Worm (Caenorhabditis elegans) whole organism, L4 larva: Measurements from ENCODE around the gene ethe-1.

Source experiments
- D1046.2 ChIP-seq: fragments of 200-800 bp; sonication (Bioruptor generic); IDR thresholded peaks from 2 replicates; pipeline ENCODE4 v1.3.6; 2022; ENCODE audit warnings: missing genetic modification characterization, missing compliant biosample characterization
- F10B5.3 ChIP-seq: sonication (generic microtip); optimal IDR thresholded peaks from 2 replicates; lab custom pipeline; 2016; ENCODE audit warnings: mild to moderate bottlenecking, missing genetic modification characterization, missing compliant biosample characterization
- F37D6.2 ChIP-seq: sonication (generic microtip); optimal IDR thresholded peaks from 2 replicates; lab custom pipeline; 2016; ENCODE audit warnings: mild to moderate bottlenecking, missing genetic modification characterization, missing compliant biosample characterization
- R02D3.7 ChIP-seq: fragments of 150-350 bp; sonication (generic microtip); optimal IDR thresholded peaks from 3 replicates; lab custom pipeline; 2014; ENCODE audit warnings: missing biosample characterization, missing genetic modification characterization
- T20F7.1 ChIP-seq: fragments of 200-800 bp; sonication (Bioruptor generic); optimal IDR thresholded peaks from 2 replicates; lab custom pipeline; 2018; ENCODE audit warnings: mild to moderate bottlenecking, missing genetic modification characterization, missing compliant biosample characterization
- T26A8.4 ChIP-seq: fragments of 200-800 bp; sonication (Bioruptor generic); IDR thresholded peaks from 2 replicates; pipeline ENCODE4 v1.3.6; 2022; ENCODE audit warnings: missing genetic modification characterization, missing compliant biosample characterization
- Y48G9A.11 ChIP-seq: fragments of 200-800 bp; sonication (Bioruptor generic); IDR thresholded peaks from 2 replicates; pipeline ENCODE4 v1.3.6; 2022; ENCODE audit warnings: missing genetic modification reagents, missing genetic modification characterization, missing compliant biosample characterization
- aha-1 ChIP-seq: fragments of 150-350 bp; peaks from one replicate; lab custom pipeline; 2014; ENCODE audit warnings: missing biosample characterization, missing genetic modification characterization
- aly-2 ChIP-seq: sonication (generic microtip); optimal IDR thresholded peaks from 2 replicates; lab custom pipeline; 2018; ENCODE audit warnings: missing biosample characterization, missing genetic modification characterization
- ama-1 ChIP-seq: fragments of 150-350 bp; optimal IDR thresholded peaks from 2 replicates; lab custom pipeline; 2014; ENCODE audit warnings: inconsistent platforms, mixed read lengths
- attf-4 ChIP-seq: sonication (generic microtip); optimal IDR thresholded peaks from 3 replicates; lab custom pipeline; 2017; ENCODE audit warnings: missing biosample characterization, missing genetic modification characterization
- daf-16 ChIP-seq, 3 experiments: sonication (generic microtip); optimal IDR thresholded peaks; 2 replicates each; lab custom pipeline; 2016 to 2017; ENCODE audit warnings: missing genetic modification characterization in 3 of 3, missing genetic modification reagents in 3 of 3, mild to moderate bottlenecking in 2 of 3, missing compliant biosample characterization in 2 of 3, missing biosample characterization in 1 of 3, moderate library complexity in 1 of 3
- dmd-6 ChIP-seq: fragments of 200-800 bp; sonication (Bioruptor generic); IDR thresholded peaks from 2 replicates; pipeline ENCODE4 v1.3.6; 2022; ENCODE audit warnings: missing genetic modification reagents, missing genetic modification characterization, missing compliant biosample characterization
- dpl-1 ChIP-seq: fragments of 150-350 bp; optimal IDR thresholded peaks from 2 replicates; lab custom pipeline; 2014; ENCODE audit warnings: missing biosample characterization, missing genetic modification reagents, missing genetic modification characterization
- dve-1 ChIP-seq: sonication (generic microtip); optimal IDR thresholded peaks from 2 replicates; lab custom pipeline; 2017; ENCODE audit warnings: antibody characterized with exemption, mild to moderate bottlenecking, missing genetic modification characterization, missing compliant biosample characterization; ENCODE audit not compliant: insufficient read depth
- egl-27 ChIP-seq: sonication (generic microtip); optimal IDR thresholded peaks from 3 replicates; lab custom pipeline; 2017; ENCODE audit warnings: missing biosample characterization, missing genetic modification reagents, missing genetic modification characterization
- egl-43 ChIP-seq: fragments of 200-800 bp; sonication (Bioruptor generic); IDR thresholded peaks from 2 replicates; pipeline ENCODE4 v1.3.6; 2022; ENCODE audit warnings: missing genetic modification reagents, missing genetic modification characterization, missing compliant biosample characterization
- fkh-10 ChIP-seq: fragments of 150-350 bp; optimal IDR thresholded peaks from 2 replicates; lab custom pipeline; 2014; ENCODE audit warnings: missing biosample characterization, missing genetic modification reagents, missing genetic modification characterization
- gei-8 ChIP-seq: fragments of 200-800 bp; sonication (Bioruptor generic); optimal IDR thresholded peaks from 2 replicates; lab custom pipeline; 2018; ENCODE audit warnings: mild to moderate bottlenecking, missing genetic modification characterization, missing compliant biosample characterization
- hlh-11 ChIP-seq: fragments of 200-800 bp; sonication (Bioruptor generic); optimal IDR thresholded peaks from 2 replicates; lab custom pipeline; 2018; ENCODE audit warnings: mild to moderate bottlenecking, missing genetic modification characterization, missing compliant biosample characterization
- hlh-30 ChIP-seq: sonication (generic microtip); optimal IDR thresholded peaks from 2 replicates; lab custom pipeline; 2017; ENCODE audit warnings: antibody characterized with exemption, mild to moderate bottlenecking, missing genetic modification characterization, missing compliant biosample characterization; ENCODE audit not compliant: insufficient read depth
- hmg-1.1 ChIP-seq: fragments of 200-800 bp; sonication (Bioruptor generic); IDR thresholded peaks from 2 replicates; pipeline ENCODE4 v1.3.6; 2022; ENCODE audit warnings: missing genetic modification reagents, missing genetic modification characterization, missing compliant biosample characterization
- jun-1 ChIP-seq: fragments of 150-350 bp; optimal IDR thresholded peaks from 2 replicates; lab custom pipeline; 2014; ENCODE audit warnings: missing biosample characterization, missing genetic modification reagents, missing genetic modification characterization
- lim-7 ChIP-seq: fragments of 200-800 bp; sonication (Bioruptor generic); IDR thresholded peaks from 2 replicates; pipeline ENCODE4 v1.3.6; 2022; ENCODE audit warnings: missing genetic modification characterization, missing compliant biosample characterization
- lin-29 ChIP-seq: fragments of 200-800 bp; sonication (Bioruptor generic); IDR thresholded peaks from 2 replicates; pipeline ENCODE4 v1.3.6; 2022; ENCODE audit warnings: missing genetic modification reagents, missing genetic modification characterization, missing compliant biosample characterization
- lin-38 ChIP-seq: fragments of 200-800 bp; sonication (Bioruptor generic); IDR thresholded peaks from 2 replicates; pipeline ENCODE4 v1.3.6; 2022; ENCODE audit warnings: missing genetic modification reagents, missing genetic modification characterization, missing compliant biosample characterization
- lsy-2 ChIP-seq, 2 experiments: fragments of 150-350 bp in 1 of 2; sonication (generic microtip) in 1 of 2; optimal IDR thresholded peaks; 2 replicates each; lab custom pipeline; 2014 to 2017; ENCODE audit warnings: missing biosample characterization in 2 of 2, missing genetic modification characterization in 2 of 2
- mdl-1 ChIP-seq, 2 experiments: fragments of 150-350 bp in 1 of 2; sonication (generic microtip) in 1 of 2; optimal IDR thresholded peaks; 2 replicates each; lab custom pipeline; 2014 to 2017; ENCODE audit warnings: missing biosample characterization in 2 of 2, missing genetic modification characterization in 2 of 2
- mdt-29 ChIP-seq: fragments of 200-800 bp; sonication (Bioruptor generic); IDR thresholded peaks from 2 replicates; pipeline ENCODE4 v1.3.6; 2022; ENCODE audit warnings: missing genetic modification reagents, missing genetic modification characterization, missing compliant biosample characterization
- mep-1 ChIP-seq: fragments of 150-350 bp; sonication (generic microtip); optimal IDR thresholded peaks from 3 replicates; lab custom pipeline; 2014; ENCODE audit warnings: missing biosample characterization, missing genetic modification characterization
- mxl-2 ChIP-seq: fragments of 200-800 bp; sonication (Bioruptor generic); conservative IDR thresholded peaks from 2 replicates; pipeline ENCODE4 v1.3.6; 2022; ENCODE audit warnings: missing genetic modification reagents, missing genetic modification characterization, missing compliant biosample characterization
- mxl-3 ChIP-seq: fragments of 200-800 bp; sonication (Bioruptor generic); optimal IDR thresholded peaks from 2 replicates; lab custom pipeline; 2018; ENCODE audit warnings: mild to moderate bottlenecking, missing genetic modification characterization, missing compliant biosample characterization
- nhr-102 ChIP-seq: sonication (generic microtip); optimal IDR thresholded peaks from 2 replicates; lab custom pipeline; 2016; ENCODE audit warnings: mild to moderate bottlenecking, missing genetic modification characterization, moderate library complexity, missing compliant biosample characterization
- nhr-25 ChIP-seq: sonication (generic microtip); optimal IDR thresholded peaks from 2 replicates; lab custom pipeline; 2017; ENCODE audit warnings: missing genetic modification characterization, mild to moderate bottlenecking, missing compliant biosample characterization, antibody characterized with exemption, moderate library complexity, borderline replicate concordance; ENCODE audit not compliant: insufficient read depth
- nhr-28 ChIP-seq: fragments of 150-350 bp; optimal IDR thresholded peaks from 2 replicates; lab custom pipeline; 2014; ENCODE audit warnings: missing biosample characterization, missing genetic modification characterization
- nhr-48 ChIP-seq: sonication (generic microtip); optimal IDR thresholded peaks from 2 replicates; lab custom pipeline; 2016; ENCODE audit warnings: mild to moderate bottlenecking, missing genetic modification characterization, missing compliant biosample characterization
- nhr-6 ChIP-seq: fragments of 150-350 bp; optimal IDR thresholded peaks from 2 replicates; lab custom pipeline; 2014; ENCODE audit warnings: missing biosample characterization, missing genetic modification characterization
- nhr-77 ChIP-seq: fragments of 150-350 bp; optimal IDR thresholded peaks from 2 replicates; lab custom pipeline; 2014; ENCODE audit warnings: missing biosample characterization, missing genetic modification characterization
- php-3 ChIP-seq: fragments of 200-800 bp; sonication (Bioruptor generic); IDR thresholded peaks from 2 replicates; pipeline ENCODE4 v1.3.6; 2022; ENCODE audit warnings: missing genetic modification reagents, missing genetic modification characterization, missing compliant biosample characterization
- pqm-1 ChIP-seq: sonication (generic microtip); optimal IDR thresholded peaks from 2 replicates; lab custom pipeline; 2017; ENCODE audit warnings: missing biosample characterization, missing genetic modification characterization
- saeg-2 ChIP-seq: fragments of 200-800 bp; sonication (Bioruptor generic); IDR thresholded peaks from 2 replicates; pipeline ENCODE4 v1.3.6; 2022; ENCODE audit warnings: missing genetic modification reagents, missing genetic modification characterization, missing compliant biosample characterization
- spr-3 ChIP-seq: fragments of 200-800 bp; sonication (Bioruptor generic); optimal IDR thresholded peaks from 2 replicates; lab custom pipeline; 2018; ENCODE audit warnings: mild to moderate bottlenecking, missing genetic modification characterization, missing compliant biosample characterization
- tra-1 ChIP-seq: fragments of 200-800 bp; sonication (Bioruptor generic); IDR thresholded peaks from 2 replicates; pipeline ENCODE4 v1.3.6; 2022; ENCODE audit warnings: missing genetic modification reagents, missing genetic modification characterization, missing compliant biosample characterization
- unc-130 ChIP-seq: sonication (generic microtip); optimal IDR thresholded peaks from 2 replicates; lab custom pipeline; 2016; ENCODE audit warnings: missing genetic modification reagents, missing genetic modification characterization, missing compliant biosample characterization
- zag-1 ChIP-seq: fragments of 150-350 bp; optimal IDR thresholded peaks from 2 replicates; lab custom pipeline; 2014; ENCODE audit warnings: missing biosample characterization, missing genetic modification characterization
- zfp-3 ChIP-seq: fragments of 200-800 bp; sonication (Bioruptor generic); conservative IDR thresholded peaks from 2 replicates; pipeline ENCODE4 v1.3.6; 2022; ENCODE audit warnings: missing genetic modification reagents, missing genetic modification characterization, missing compliant biosample characterization
- ztf-11 ChIP-seq: fragments of 150-350 bp; optimal IDR thresholded peaks from 2 replicates; lab custom pipeline; 2014; ENCODE audit warnings: missing biosample characterization, missing genetic modification characterization

The ethe-1 gene

ce11 chrIV:9527002-9527401, 18.4 kb upstream of the ethe-1 start (continued):
- TF ChIP-seq nhr-77 (tag; lab: Kevin White, UChicago), result peak; percentile 60
- TF ChIP-seq, all 104 proteins: peak for 11

ce11 chrIV:9525682-9526416, 17.3 kb upstream of the ethe-1 start, which contains the start of gene elo-1:
Gene elo-1 (plus strand): TSS chrIV:9526366.
- TF ChIP-seq dpl-1 (GFP tag; lab: Kevin White, UChicago) (peak; percentile 26), T26A8.4 (no peak), egl-43 (GFP tag; lab: Robert Waterston, UW) (no peak), pqm-1 (tag; lab: Kevin White, UChicago) (peak; percentile 64), F37D6.2 (no peak), mxl-2 (GFP tag; lab: Robert Waterston, UW) (no peak), unc-130 (GFP tag; lab: Kevin White, UChicago) (no peak), ama-1 (lab: Kevin White, UChicago) (no peak), gei-8 (GFP tag; lab: Kevin White, UChicago) (no peak), zag-1 (tag; lab: Kevin White, UChicago) (no peak), lsy-2 (tag; optimal IDR thresholded peaks at IDR 0.05; lab: Kevin White, UChicago) (peak in 1 of 2 experiments; percentile 23), nhr-6 (no peak), lin-38 (GFP tag; lab: Robert Waterston, UW) (no peak), php-3 (GFP tag; lab: Robert Waterston, UW) (peak; percentile 77; the same call in 1 of the 2 replicates), F10B5.3 (tag; lab: Kevin White, UChicago) (no peak), attf-4 (tag; lab: Kevin White, UChicago) (no peak), D1046.2 (no peak), fkh-10 (no peak), spr-3 (no peak), hlh-11 (tag; lab: Kevin White, UChicago) (peak; percentile 83), mxl-3 (GFP tag; lab: Kevin White, UChicago) (peak; percentile 24), dve-1 (tag; lab: Kevin White, UChicago) (peak; percentile 78), Y48G9A.11 (GFP tag; lab: Robert Waterston, UW) (no peak), hlh-30 (peak; percentile 31), nhr-77 (tag; lab: Kevin White, UChicago) (peak; percentile 53), aha-1 (tag; lab: Kevin White, UChicago) (no peak), saeg-2 (GFP tag; lab: Robert Waterston, UW) (0 out of 2 replicates have a peak, but pooled peaks have one; percentile 43), dmd-6 (peak; percentile 82), nhr-28 (tag; lab: Kevin White, UChicago) (peak; percentile 83), zfp-3 (GFP tag; lab: Robert Waterston, UW) (0 out of 2 replicates have a peak, but pooled peaks have one; percentile 30), daf-16 (GFP tag; optimal IDR thresholded peaks at IDR 0.05; lab: Kevin White, UChicago) (peak in 1 of 2 experiments; percentile 22), daf-16 (tag; optimal IDR thresholded peaks at IDR 0.05; lab: Kevin White, UChicago) (peak; percentile 63), lim-7 (GFP tag; lab: Robert Waterston, UW) (no peak), egl-27 (no peak), mdl-1 (tag; optimal IDR thresholded peaks at IDR 0.05; lab: Kevin White, UChicago) (peak in 1 of 2 experiments; percentile 38), R02D3.7 (tag; lab: Kevin White, UChicago) (no peak), lin-29 (no peak), mdt-29 (GFP tag; lab: Robert Waterston, UW) (peak; percentile 49; the same call in 1 of the 2 replicates), mep-1 (tag; lab: Kevin White, UChicago) (peak; percentile 36), nhr-48 (tag; lab: Kevin White, UChicago) (peak; percentile 63), jun-1 (tag; lab: Kevin White, UChicago) (no peak), nhr-25 (tag; lab: Kevin White, UChicago) (peak; percentile 11), tra-1 (GFP tag; lab: Robert Waterston, UW) (peak; percentile 64; the same call in 1 of the 2 replicates), nhr-102 (tag; lab: Kevin White, UChicago) (peak; percentile 39), hmg-1.1 (GFP tag; lab: Robert Waterston, UW) (0 out of 2 replicates have a peak, but pooled peaks have one; percentile 42), T20F7.1 (GFP tag; lab: Kevin White, UChicago) (peak; percentile 72), ztf-11 (tag; lab: Kevin White, UChicago) (no peak), aly-2 (tag; lab: Kevin White, UChicago) (no peak)
